Worm (Caenorhabditis elegans): Measurements from ENCODE around the gene F48G7.10.

DNA sequence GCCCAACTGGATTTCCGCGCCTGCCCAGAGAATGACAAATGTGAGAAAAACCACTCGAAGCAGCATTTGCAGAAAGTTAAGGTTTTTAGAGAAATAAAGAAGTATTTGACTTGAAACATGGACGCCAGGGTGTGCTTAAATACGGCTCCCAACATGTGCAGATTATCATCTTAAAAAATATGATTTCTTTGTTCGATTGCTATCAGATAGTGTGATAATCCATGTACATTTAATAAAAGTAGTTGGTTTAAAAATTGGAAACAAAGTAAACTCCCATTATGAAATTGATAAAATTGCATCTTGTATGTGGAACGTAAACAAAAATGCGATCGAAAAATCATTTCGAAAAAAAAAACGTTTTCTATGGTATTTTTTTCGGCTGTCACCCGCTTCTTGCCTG, 7.2 kb downstream of the F48G7.10 start, which contains the start of gene F48G7.8:
- TF ChIP-seq unc-39 (tag; optimal IDR thresholded peaks at IDR 0.05) (no peak), lir-3 (tag; optimal IDR thresholded peaks at IDR 0.05) (no peak), dmd-6 (GFP tag; IDR thresholded peaks at IDR 0.05) (no peak), fos-1 (tag; optimal IDR thresholded peaks at IDR 0.05) (no peak), nhr-237 (tag; optimal IDR thresholded peaks at IDR 0.05) (no peak), lin-13 (GFP tag; optimal IDR thresholded peaks at IDR 0.05) (no peak), hif-1 (tag; optimal IDR thresholded peaks at IDR 0.05) (no peak), dpl-1 (GFP tag; optimal IDR thresholded peaks at IDR 0.05) (no peak), skn-1 (tag; optimal IDR thresholded peaks at IDR 0.05) (no peak), lin-39 (tag; optimal IDR thresholded peaks at IDR 0.05) (no peak), ZK546.5 (tag; optimal IDR thresholded peaks at IDR 0.05) (no peak), lin-15B (tag; optimal IDR thresholded peaks at IDR 0.05) (no peak)
